Worm (Caenorhabditis elegans) whole organism, mixed stage, embryonic: Measurements from ENCODE around the gene fbxc-50.
"Not testable (repeated sequence)": the region's sequence is repeated elsewhere in the genome, so short reads cannot be mapped to it uniquely, and the experiment has no call there.

Experiments used
- M03D4.4 ChIP-seq: sonication (generic microtip); optimal IDR thresholded peaks from 2 replicates; lab custom pipeline; 2017; ENCODE audit warnings: mild to moderate bottlenecking, missing genetic modification characterization, missing compliant biosample characterization
- bed-3 ChIP-seq: fragments of 200-800 bp; sonication (Bioruptor generic); optimal IDR thresholded peaks from 3 replicates; lab custom pipeline; 2018; ENCODE audit warnings: mild to moderate bottlenecking, missing genetic modification characterization, moderate library complexity, missing compliant biosample characterization
- blmp-1 ChIP-seq: fragments of 150-350 bp; optimal IDR thresholded peaks from 2 replicates; lab custom pipeline; 2014; ENCODE audit warnings: missing biosample characterization, missing genetic modification characterization
- ceh-39 ChIP-seq: fragments of 150-350 bp; optimal IDR thresholded peaks from 2 replicates; lab custom pipeline; 2014; ENCODE audit warnings: missing biosample characterization, missing genetic modification characterization
- ceh-83 ChIP-seq: fragments of 200-800 bp; sonication (Bioruptor generic); optimal IDR thresholded peaks from 2 replicates; lab custom pipeline; 2018; ENCODE audit warnings: mild to moderate bottlenecking, missing genetic modification characterization, missing compliant biosample characterization
- ces-1 ChIP-seq: fragments of 150-350 bp; optimal IDR thresholded peaks from 2 replicates; lab custom pipeline; 2014; ENCODE audit warnings: missing biosample characterization, missing genetic modification reagents, missing genetic modification characterization
- cnd-1 ChIP-seq: fragments of 200-800 bp; sonication (Bioruptor generic); optimal IDR thresholded peaks from 2 replicates; lab custom pipeline; 2018; ENCODE audit warnings: mild to moderate bottlenecking, missing genetic modification characterization, missing compliant biosample characterization
- elt-1 ChIP-seq: sonication (generic microtip); optimal IDR thresholded peaks from 2 replicates; lab custom pipeline; 2017; ENCODE audit warnings: missing genetic modification characterization, mild to moderate bottlenecking, missing compliant biosample characterization, antibody characterized with exemption, moderate library complexity, borderline replicate concordance; ENCODE audit not compliant: insufficient read depth
- elt-3 ChIP-seq: fragments of 150-350 bp; optimal IDR thresholded peaks from 2 replicates; lab custom pipeline; 2014; ENCODE audit warnings: missing biosample characterization, missing genetic modification characterization
- flh-1 ChIP-seq: fragments of 200-800 bp; sonication (Bioruptor generic); optimal IDR thresholded peaks from 2 replicates; lab custom pipeline; 2018; ENCODE audit warnings: mild to moderate bottlenecking, missing genetic modification characterization, moderate library complexity, missing compliant biosample characterization
- ham-2 ChIP-seq: fragments of 200-800 bp; sonication (Bioruptor generic); optimal IDR thresholded peaks from 2 replicates; lab custom pipeline; 2018; ENCODE audit warnings: mild to moderate bottlenecking, missing genetic modification characterization, missing compliant biosample characterization
- hlh-1 ChIP-seq: fragments of 150-350 bp; optimal IDR thresholded peaks from 2 replicates; lab custom pipeline; 2014; ENCODE audit warnings: missing biosample characterization, missing genetic modification reagents, missing genetic modification characterization
- lin-13 ChIP-seq: fragments of 150-350 bp; optimal IDR thresholded peaks from 2 replicates; lab custom pipeline; 2014; ENCODE audit warnings: missing biosample characterization, missing genetic modification characterization
- lin-32 ChIP-seq: fragments of 200-800 bp; sonication (Bioruptor generic); optimal IDR thresholded peaks from 2 replicates; lab custom pipeline; 2018; ENCODE audit warnings: mild to moderate bottlenecking, missing genetic modification characterization, missing compliant biosample characterization
- mep-1 ChIP-seq: fragments of 150-350 bp; optimal IDR thresholded peaks from 2 replicates; lab custom pipeline; 2017; ENCODE audit warnings: missing biosample characterization, missing genetic modification reagents, missing genetic modification characterization, inconsistent platforms
- nhr-12 ChIP-seq: fragments of 150-350 bp; optimal IDR thresholded peaks from 2 replicates; lab custom pipeline; 2014; ENCODE audit warnings: missing biosample characterization, missing genetic modification characterization
- nhr-237 ChIP-seq: fragments of 150-350 bp; optimal IDR thresholded peaks from 2 replicates; lab custom pipeline; 2014; ENCODE audit warnings: missing biosample characterization, missing genetic modification characterization
- nhr-28 ChIP-seq: fragments of 150-350 bp; optimal IDR thresholded peaks from 2 replicates; lab custom pipeline; 2014; ENCODE audit warnings: missing biosample characterization, missing genetic modification characterization
- nhr-76 ChIP-seq: sonication (generic microtip); optimal IDR thresholded peaks from 2 replicates; lab custom pipeline; 2017; ENCODE audit warnings: missing biosample characterization, missing genetic modification characterization
- pha-4 ChIP-seq: fragments of 150-350 bp; optimal IDR thresholded peaks from 2 replicates; lab custom pipeline; 2018; ENCODE audit warnings: missing biosample characterization, missing genetic modification reagents, missing genetic modification characterization
- sem-2 ChIP-seq: fragments of 200-800 bp; sonication (Bioruptor generic); optimal IDR thresholded peaks from 2 replicates; lab custom pipeline; 2018; ENCODE audit warnings: mild to moderate bottlenecking, missing genetic modification characterization, missing compliant biosample characterization
- tbx-8 ChIP-seq: fragments of 200-800 bp; sonication (Bioruptor generic); optimal IDR thresholded peaks from 2 replicates; lab custom pipeline; 2018; ENCODE audit warnings: mild to moderate bottlenecking, missing genetic modification characterization, moderate library complexity, missing compliant biosample characterization
- unc-120 ChIP-seq: sonication (generic microtip); optimal IDR thresholded peaks from 2 replicates; lab custom pipeline; 2017; ENCODE audit warnings: missing genetic modification characterization, missing compliant biosample characterization; ENCODE audit not compliant: poor library complexity, severe bottlenecking
- unc-39 ChIP-seq: fragments of 150-350 bp; optimal IDR thresholded peaks from 2 replicates; lab custom pipeline; 2014; ENCODE audit warnings: missing biosample characterization, missing genetic modification characterization
- unc-62 ChIP-seq: fragments of 150-350 bp; optimal IDR thresholded peaks from 2 replicates; lab custom pipeline; 2014; ENCODE audit warnings: missing biosample characterization, missing genetic modification reagents, missing genetic modification characterization
- ztf-11 ChIP-seq: fragments of 150-350 bp; optimal IDR thresholded peaks from 2 replicates; lab custom pipeline; 2014; ENCODE audit warnings: missing biosample characterization, missing genetic modification characterization

fbxc-50 gene

ce11 chrII:3220723-3221122 is 27.2 kb downstream of the fbxc-50 start, which contains the start of gene ZC239.22:
ZC239.22 (minus strand) TSS chrII:3220823.
- no peak for TF ChIP-seq tbx-8
- TF ChIP-seq M03D4.4 (tag; lab: Kevin White, UChicago), result no peak

ce11 chrII:3215762-3216161 is 32.2 kb downstream of the fbxc-50 start, which contains the start of gene ZC239.3:
ZC239.3 (plus strand) TSS chrII:3216062.
- not testable (repeated sequence) for TF ChIP-seq nhr-76, ztf-11, lin-13 (tag; lab: Kevin White, UChicago)

ce11 chrII:3213898-3214297 is 34.0 kb downstream of the fbxc-50 start, which contains the start of gene ZC239.4:
ZC239.4 (plus strand) TSS chrII:3214198.
- TF ChIP-seq ces-1 (GFP tag; lab: Kevin White, UChicago) (no peak), hlh-1 (tag; lab: Kevin White, UChicago) (no peak)

- TF ChIP-seq lin-32 (GFP tag; lab: Kevin White, UChicago), result no peak
- no peak for TF ChIP-seq unc-62 (GFP tag; lab: Kevin White, UChicago)
- TF ChIP-seq ces-1 (GFP tag; lab: Kevin White, UChicago), result no peak
- no peak for TF ChIP-seq nhr-76 (tag; lab: Kevin White, UChicago)
- no peak for TF ChIP-seq lin-13 (tag; lab: Kevin White, UChicago)
- TF ChIP-seq ceh-83 (GFP tag; lab: Kevin White, UChicago), result no peak
- no peak for TF ChIP-seq flh-1 (GFP tag; lab: Kevin White, UChicago)
- TF ChIP-seq nhr-28 (tag; lab: Kevin White, UChicago), result no peak
- no peak for TF ChIP-seq blmp-1 (tag; lab: Kevin White, UChicago)
- TF ChIP-seq mep-1 (tag; lab: Kevin White, UChicago), result no peak
- TF ChIP-seq pha-4 (tag; lab: Kevin White, UChicago), result no peak
- TF ChIP-seq elt-3 (tag; lab: Kevin White, UChicago), result no peak
- TF ChIP-seq hlh-1 (tag; lab: Kevin White, UChicago), result no peak
- TF ChIP-seq sem-2 (GFP tag; lab: Kevin White, UChicago), result no peak
- no peak for TF ChIP-seq elt-1 (tag; lab: Kevin White, UChicago)
- TF ChIP-seq ztf-11 (tag; lab: Kevin White, UChicago), result no peak
- no peak for TF ChIP-seq ceh-39
- TF ChIP-seq M03D4.4 (tag; lab: Kevin White, UChicago), result no peak
Observed at ce11 chrII:3210365-3210764, 37.6 kb downstream of the fbxc-50 start, which contains the start of gene ZC239.5. ZC239.5 (plus strand) TSS chrII:3210665.

ce11 chrII:3209251-3209650 is 38.7 kb downstream of the fbxc-50 start, which contains the start of gene ZC239.6:
ZC239.6 (plus strand) TSS chrII:3209631.
- TF ChIP-seq ceh-39 (no peak), nhr-12 (tag; lab: Kevin White, UChicago) (no peak), unc-62 (GFP tag; lab: Kevin White, UChicago) (no peak), nhr-28 (tag; lab: Kevin White, UChicago) (no peak), ceh-83 (GFP tag; lab: Kevin White, UChicago) (no peak), hlh-1 (tag; lab: Kevin White, UChicago) (no peak), mep-1 (tag; lab: Kevin White, UChicago) (no peak), ham-2 (GFP tag; lab: Kevin White, UChicago) (no peak)

ce11 chrII:3208679-3209078 is 39.2 kb downstream of the fbxc-50 start, which contains the start of gene sdz-35:
sdz-35 (minus strand) TSS chrII:3208779.
- TF ChIP-seq mep-1 (tag; lab: Kevin White, UChicago) (no peak), nhr-28 (tag; lab: Kevin White, UChicago) (no peak), bed-3 (GFP tag; lab: Kevin White, UChicago) (no peak), flh-1 (GFP tag; lab: Kevin White, UChicago) (no peak), nhr-237 (tag; lab: Kevin White, UChicago) (no peak), ceh-39 (no peak), elt-3 (tag; lab: Kevin White, UChicago) (no peak), nhr-76 (tag; lab: Kevin White, UChicago) (no peak), unc-120 (tag; lab: Kevin White, UChicago) (no peak), unc-39 (no peak), tbx-8 (no peak), cnd-1 (tag; lab: Kevin White, UChicago) (no peak), blmp-1 (tag; lab: Kevin White, UChicago) (no peak)
